Worm (Caenorhabditis elegans) whole organism, mixed stage, embryonic: ENCODE data around the gene lis-1.

Source experiments
- ceh-39 ChIP-seq: fragments of 150-350 bp; optimal IDR thresholded peaks from 2 replicates; lab custom pipeline; 2014; ENCODE audit warnings: missing biosample characterization, missing genetic modification characterization
- elt-1 ChIP-seq: sonication (generic microtip); optimal IDR thresholded peaks from 2 replicates; lab custom pipeline; 2017; ENCODE audit warnings: missing genetic modification characterization, mild to moderate bottlenecking, missing compliant biosample characterization, antibody characterized with exemption, moderate library complexity, borderline replicate concordance; ENCODE audit not compliant: insufficient read depth
- elt-3 ChIP-seq: fragments of 150-350 bp; optimal IDR thresholded peaks from 2 replicates; lab custom pipeline; 2014; ENCODE audit warnings: missing biosample characterization, missing genetic modification characterization
- mep-1 ChIP-seq: fragments of 150-350 bp; optimal IDR thresholded peaks from 2 replicates; lab custom pipeline; 2017; ENCODE audit warnings: missing biosample characterization, missing genetic modification reagents, missing genetic modification characterization, inconsistent platforms
- nhr-12 ChIP-seq: fragments of 150-350 bp; optimal IDR thresholded peaks from 2 replicates; lab custom pipeline; 2014; ENCODE audit warnings: missing biosample characterization, missing genetic modification characterization
- nhr-237 ChIP-seq: fragments of 150-350 bp; optimal IDR thresholded peaks from 2 replicates; lab custom pipeline; 2014; ENCODE audit warnings: missing biosample characterization, missing genetic modification characterization
- nhr-28 ChIP-seq: fragments of 150-350 bp; optimal IDR thresholded peaks from 2 replicates; lab custom pipeline; 2014; ENCODE audit warnings: missing biosample characterization, missing genetic modification characterization
- nhr-76 ChIP-seq: sonication (generic microtip); optimal IDR thresholded peaks from 2 replicates; lab custom pipeline; 2017; ENCODE audit warnings: missing biosample characterization, missing genetic modification characterization
- sem-2 ChIP-seq: fragments of 200-800 bp; sonication (Bioruptor generic); optimal IDR thresholded peaks from 2 replicates; lab custom pipeline; 2018; ENCODE audit warnings: mild to moderate bottlenecking, missing genetic modification characterization, missing compliant biosample characterization
- unc-62 ChIP-seq: fragments of 150-350 bp; optimal IDR thresholded peaks from 2 replicates; lab custom pipeline; 2014; ENCODE audit warnings: missing biosample characterization, missing genetic modification reagents, missing genetic modification characterization
- ztf-11 ChIP-seq: fragments of 150-350 bp; optimal IDR thresholded peaks from 2 replicates; lab custom pipeline; 2014; ENCODE audit warnings: missing biosample characterization, missing genetic modification characterization

DNA sequence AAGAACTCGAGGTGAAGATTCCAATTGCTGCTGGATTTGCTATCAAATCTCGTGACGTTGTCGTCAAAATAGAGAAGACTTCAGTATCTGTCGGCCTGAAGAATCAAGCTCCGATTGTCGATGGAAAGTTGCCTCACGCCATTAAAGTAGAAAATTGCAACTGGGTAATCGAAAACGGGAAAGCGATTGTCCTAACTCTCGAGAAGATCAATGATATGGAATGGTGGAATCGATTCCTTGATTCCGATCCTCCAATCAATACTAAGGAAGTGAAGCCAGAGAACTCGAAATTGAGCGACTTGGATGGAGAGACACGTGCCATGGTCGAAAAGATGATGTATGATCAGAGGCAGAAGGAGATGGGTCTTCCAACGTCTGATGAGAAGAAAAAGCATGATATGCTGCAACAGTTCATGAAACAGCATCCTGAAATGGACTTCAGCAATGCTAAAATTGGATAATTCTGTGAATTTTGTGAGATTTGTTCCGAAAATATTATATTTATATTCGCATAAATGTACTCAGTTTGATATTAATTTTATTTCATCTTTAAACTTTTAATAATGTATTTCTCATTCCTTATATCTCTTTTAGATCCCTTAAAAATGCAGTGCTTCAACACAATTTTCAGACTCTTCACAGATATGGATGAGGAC, 34.3 kb downstream of the lis-1 start, which contains the start of gene dro-1:
- TF ChIP-seq elt-1 (tag; lab: Kevin White, UChicago): no peak
- no peak for TF ChIP-seq nhr-237 (tag; lab: Kevin White, UChicago)
- TF ChIP-seq nhr-76 (tag; lab: Kevin White, UChicago): no peak
- TF ChIP-seq nhr-28 (tag; lab: Kevin White, UChicago): no peak
- TF ChIP-seq sem-2 (GFP tag; lab: Kevin White, UChicago): no peak
- TF ChIP-seq ceh-39: no peak
- TF ChIP-seq elt-3 (tag; lab: Kevin White, UChicago): no peak
- no peak for TF ChIP-seq nhr-12 (tag; lab: Kevin White, UChicago)
- no peak for TF ChIP-seq ztf-11 (tag; lab: Kevin White, UChicago)
- no peak for TF ChIP-seq unc-62
- TF ChIP-seq mep-1: no peak
